ENCODE assay signal across 1 fruit fly cellular context in genomic region chrX:14727580-14727979, dm6.
TF ChIP-seq lines count a peak whose summit lies in the region.

No protein-coding gene starts in this region.

TF ChIP-seq in whole organism, embryonic, 481 proteins besides CTCF, POLR2A, EP300 and RAD21 (continued from another document and continues in another):
- TF ChIP-seq CG3995 (GFP tag; optimal IDR thresholded peaks at IDR 0.05; lab: Kevin White, UChicago) (no peak), br (optimal IDR thresholded peaks at IDR 0.05; lab: Kevin White, UChicago) (no peak), CG6272 (GFP tag; IDR thresholded peaks at IDR 0.05; lab: Robert Waterston, UW) (no peak), CG17359 (tag; optimal IDR thresholded peaks at IDR 0.05; lab: Kevin White, UChicago) (peak; percentile 47), danr (GFP tag; IDR thresholded peaks at IDR 0.05; lab: Robert Waterston, UW) (no peak), CG11093 (GFP tag; IDR thresholded peaks at IDR 0.05; lab: Robert Waterston, UW) (no peak), CG13775 (GFP tag; optimal IDR thresholded peaks at IDR 0.05; lab: Kevin White, UChicago) (no peak), her (GFP tag; optimal IDR thresholded peaks at IDR 0.05; lab: Kevin White, UChicago) (no peak), amos (GFP tag; IDR thresholded peaks at IDR 0.05; lab: Robert Waterston, UW; ENCODE audit: partially characterized antibody) (no peak), Hr78 (GFP tag; optimal IDR thresholded peaks at IDR 0.05; lab: Kevin White, UChicago) (no peak), Med (GFP tag; lab: Kevin White, UChicago) (peak; percentile 65), corto (GFP tag; optimal IDR thresholded peaks at IDR 0.05; lab: Kevin White, UChicago) (no peak), CG2875 (GFP tag; optimal IDR thresholded peaks at IDR 0.05; lab: Kevin White, UChicago) (no peak), yki (optimal IDR thresholded peaks at IDR 0.05; lab: Kevin White, UChicago) (no peak), jumu (GFP tag; optimal IDR thresholded peaks at IDR 0.05; lab: Kevin White, UChicago) (no peak), CG16813 (GFP tag; IDR thresholded peaks at IDR 0.05; lab: Robert Waterston, UW; ENCODE audit: partially characterized antibody) (no peak), CG32532 (GFP tag; IDR thresholded peaks at IDR 0.05; lab: Robert Waterston, UW) (no peak), usp (GFP tag; optimal IDR thresholded peaks at IDR 0.05; lab: Kevin White, UChicago) (no peak), dan (GFP tag; IDR thresholded peaks at IDR 0.05; lab: Robert Waterston, UW) (no peak), kah (GFP tag; optimal IDR thresholded peaks at IDR 0.05; lab: Kevin White, UChicago) (no peak), eyg (GFP tag; optimal IDR thresholded peaks at IDR 0.05; lab: Kevin White, UChicago) (no peak), Sox100B (GFP tag; optimal IDR thresholded peaks at IDR 0.05; lab: Kevin White, UChicago) (peak; percentile 14), CG32772 (GFP tag; IDR thresholded peaks at IDR 0.05; lab: Robert Waterston, UW) (no peak), CG13287 (GFP tag; IDR thresholded peaks at IDR 0.05; lab: Robert Waterston, UW; ENCODE audit: partially characterized antibody) (no peak), CG4360 (GFP tag; IDR thresholded peaks at IDR 0.05; lab: Robert Waterston, UW) (no peak), cwo (GFP tag; optimal IDR thresholded peaks at IDR 0.05; lab: Kevin White, UChicago) (peak; percentile 22), YL-1 (GFP tag; optimal IDR thresholded peaks at IDR 0.05; lab: Kevin White, UChicago) (no peak), lab (GFP tag; optimal IDR thresholded peaks at IDR 0.05; lab: Kevin White, UChicago) (peak; percentile 73), CG11560 (tag; IDR thresholded peaks at IDR 0.05; lab: Robert Waterston, UW) (no peak), Chrac-16 (GFP tag; optimal IDR thresholded peaks at IDR 0.05; lab: Kevin White, UChicago) (no peak), Mad (GFP tag; optimal IDR thresholded peaks at IDR 0.05; lab: Kevin White, UChicago) (no peak), CG3163 (GFP tag; optimal IDR thresholded peaks at IDR 0.05; lab: Kevin White, UChicago) (no peak), ems (GFP tag; optimal IDR thresholded peaks at IDR 0.05; lab: Kevin White, UChicago) (no peak), Asciz (GFP tag; optimal IDR thresholded peaks at IDR 0.05; lab: Kevin White, UChicago) (peak; percentile 11), CG30403 (GFP tag; optimal IDR thresholded peaks at IDR 0.05; lab: Kevin White, UChicago) (peak; percentile 33), ken (GFP tag; IDR thresholded peaks at IDR 0.05; lab: Robert Waterston, UW) (no peak), en (GFP tag; optimal IDR thresholded peaks at IDR 0.05; lab: Kevin White, UChicago) (no peak), tll (GFP tag; optimal IDR thresholded peaks at IDR 0.05; lab: Kevin White, UChicago) (no peak), CG1602 (GFP tag; optimal IDR thresholded peaks at IDR 0.05; lab: Kevin White, UChicago) (no peak), Six4 (GFP tag; optimal IDR thresholded peaks at IDR 0.05; lab: Kevin White, UChicago) (no peak), CG12299 (tag; optimal IDR thresholded peaks at IDR 0.05; lab: Kevin White, UChicago) (peak; percentile 20), CG8924 (tag; optimal IDR thresholded peaks at IDR 0.05; lab: Kevin White, UChicago) (peak; percentile 41), HLH54F (GFP tag; optimal IDR thresholded peaks at IDR 0.05; lab: Kevin White, UChicago) (no peak), vfl (GFP tag; optimal IDR thresholded peaks at IDR 0.05; lab: Kevin White, UChicago) (no peak), HHEX (GFP tag; optimal IDR thresholded peaks at IDR 0.05; lab: Kevin White, UChicago) (no peak), z (GFP tag; IDR thresholded peaks at IDR 0.05; lab: Robert Waterston, UW) (no peak), Hmr (GFP tag; optimal IDR thresholded peaks at IDR 0.05; lab: Kevin White, UChicago) (peak; percentile 26), CG13296 (GFP tag; optimal IDR thresholded peaks at IDR 0.05; lab: Kevin White, UChicago) (peak; percentile 6), CG31441 (GFP tag; IDR thresholded peaks at IDR 0.05; lab: Robert Waterston, UW) (peak; percentile 44), CG10543 (GFP tag; optimal IDR thresholded peaks at IDR 0.05; lab: Kevin White, UChicago) (no peak), bsh (GFP tag; optimal IDR thresholded peaks at IDR 0.05; lab: Kevin White, UChicago) (peak in 1 of 2 experiments; percentile 54), Opbp (GFP tag; IDR thresholded peaks at IDR 0.05; lab: Robert Waterston, UW; ENCODE audit: partially characterized antibody) (no peak), CG4854 (GFP tag; optimal IDR thresholded peaks at IDR 0.05; lab: Kevin White, UChicago) (no peak), Tbp (GFP tag; optimal IDR thresholded peaks at IDR 0.05; lab: Kevin White, UChicago) (no peak), CG17568 (GFP tag; optimal IDR thresholded peaks at IDR 0.05; lab: Kevin White, UChicago) (no peak), CG2889 (GFP tag; IDR thresholded peaks at IDR 0.05; lab: Robert Waterston, UW) (no peak), Fer1 (GFP tag; optimal IDR thresholded peaks at IDR 0.05; lab: Kevin White, UChicago) (peak; percentile 64), CG12659 (GFP tag; optimal IDR thresholded peaks at IDR 0.05; lab: Kevin White, UChicago) (peak; percentile 17), MESR4 (GFP tag; optimal IDR thresholded peaks at IDR 0.05; lab: Kevin White, UChicago) (no peak), CG15011 (GFP tag; optimal IDR thresholded peaks at IDR 0.05; lab: Kevin White, UChicago) (no peak), gcm (GFP tag; optimal IDR thresholded peaks at IDR 0.05; lab: Kevin White, UChicago) (no peak), Lpt (GFP tag; optimal IDR thresholded peaks at IDR 0.05; lab: Kevin White, UChicago) (no peak), pita (GFP tag; optimal IDR thresholded peaks at IDR 0.05; lab: Kevin White, UChicago) (no peak), lov (optimal IDR thresholded peaks at IDR 0.05; lab: Kevin White, UChicago) (no peak), lov (GFP tag; IDR thresholded peaks at IDR 0.05; lab: Robert Waterston, UW) (no peak), nerfin-1 (tag; optimal IDR thresholded peaks at IDR 0.05; lab: Kevin White, UChicago) (peak; percentile 16), NK7.1 (GFP tag; optimal IDR thresholded peaks at IDR 0.05; lab: Kevin White, UChicago) (no peak), nau (GFP tag; optimal IDR thresholded peaks at IDR 0.05; lab: Kevin White, UChicago) (peak; percentile 32), gcm2 (GFP tag; optimal IDR thresholded peaks at IDR 0.05; lab: Kevin White, UChicago) (no peak), Hey (tag; optimal IDR thresholded peaks at IDR 0.05; lab: Kevin White, UChicago) (no peak), CG7839 (tag; optimal IDR thresholded peaks at IDR 0.05; lab: Kevin White, UChicago) (peak; percentile 66), CG5953 (GFP tag; IDR thresholded peaks at IDR 0.05; lab: Robert Waterston, UW) (no peak), dati (GFP tag; IDR thresholded peaks at IDR 0.05; lab: Robert Waterston, UW) (no peak), Xrp1 (GFP tag; IDR thresholded peaks at IDR 0.05; lab: Robert Waterston, UW) (no peak), fu2 (GFP tag; optimal IDR thresholded peaks at IDR 0.05; lab: Kevin White, UChicago) (no peak), Hr39 (optimal IDR thresholded peaks at IDR 0.05; lab: Kevin White, UChicago) (no peak), hkb (optimal IDR thresholded peaks at IDR 0.05; lab: Kevin White, UChicago) (no peak), hkb (GFP tag; IDR thresholded peaks at IDR 0.05; lab: Robert Waterston, UW) (peak; percentile 37; the same call in 1 of the 2 replicates), NFAT (GFP tag; IDR thresholded peaks at IDR 0.05; lab: Robert Waterston, UW) (no peak), CG34224 (GFP tag; IDR thresholded peaks at IDR 0.05; lab: Robert Waterston, UW; ENCODE audit: partially characterized antibody) (no peak), jing (GFP tag; optimal IDR thresholded peaks at IDR 0.05; lab: Kevin White, UChicago) (no peak), crol (GFP tag; IDR thresholded peaks at IDR 0.05; lab: Robert Waterston, UW) (no peak), Fer2 (tag; optimal IDR thresholded peaks at IDR 0.05; lab: Kevin White, UChicago) (no peak), CG6689 (GFP tag; IDR thresholded peaks at IDR 0.05; lab: Robert Waterston, UW) (0 out of 2 replicates have a peak, but pooled peaks have one; percentile 26), Ets65A (GFP tag; lab: Kevin White, UChicago) (peak; percentile 82), CG11696 (GFP tag; IDR thresholded peaks at IDR 0.05; lab: Robert Waterston, UW) (peak; percentile 69; the same call in 1 of the 2 replicates), Dip2 (GFP tag; IDR thresholded peaks at IDR 0.05; lab: Robert Waterston, UW) (no peak), CG13123 (GFP tag; optimal IDR thresholded peaks at IDR 0.05; lab: Kevin White, UChicago) (no peak), disco-r (GFP tag; optimal IDR thresholded peaks at IDR 0.05; lab: Kevin White, UChicago) (no peak), Mrtf (GFP tag; IDR thresholded peaks at IDR 0.05; lab: Robert Waterston, UW) (peak; percentile 21; the same call in 1 of the 3 replicates), CG3407 (GFP tag; optimal IDR thresholded peaks at IDR 0.05; lab: Kevin White, UChicago) (peak; percentile 11), Atf-2 (GFP tag; optimal IDR thresholded peaks at IDR 0.05; lab: Kevin White, UChicago) (no peak), ssp (GFP tag; IDR thresholded peaks at IDR 0.05; lab: Robert Waterston, UW) (no peak), Scr (GFP tag; IDR thresholded peaks at IDR 0.05; lab: Robert Waterston, UW; ENCODE audit: partially characterized antibody) (no peak), CG18619 (GFP tag; optimal IDR thresholded peaks at IDR 0.05; lab: Kevin White, UChicago) (no peak), B-H2 (GFP tag; optimal IDR thresholded peaks at IDR 0.05; lab: Kevin White, UChicago) (no peak), CG8089 (GFP tag; optimal IDR thresholded peaks at IDR 0.05; lab: Kevin White, UChicago) (no peak), slou (GFP tag; optimal IDR thresholded peaks at IDR 0.05; lab: Kevin White, UChicago) (no peak), CG10654 (GFP tag; optimal IDR thresholded peaks at IDR 0.05; lab: Kevin White, UChicago) (no peak), MBD-R2 (GFP tag; IDR thresholded peaks at IDR 0.05; lab: Robert Waterston, UW) (no peak), CG12071 (GFP tag; optimal IDR thresholded peaks at IDR 0.05; lab: Kevin White, UChicago) (peak; percentile 52), CG6765 (GFP tag; optimal IDR thresholded peaks at IDR 0.05; lab: Kevin White, UChicago) (no peak), CG7987 (GFP tag; optimal IDR thresholded peaks at IDR 0.05; lab: Kevin White, UChicago) (no peak), CG17186 (GFP tag; optimal IDR thresholded peaks at IDR 0.05; lab: Kevin White, UChicago) (no peak), CG2678 (tag; optimal IDR thresholded peaks at IDR 0.05; lab: Kevin White, UChicago) (peak; percentile 72), gsb (GFP tag; IDR thresholded peaks at IDR 0.05; lab: Robert Waterston, UW) (no peak), sens-2 (GFP tag; IDR thresholded peaks at IDR 0.05; lab: Robert Waterston, UW) (no peak), Dip3 (GFP tag; optimal IDR thresholded peaks at IDR 0.05; lab: Kevin White, UChicago) (no peak), dm (GFP tag; optimal IDR thresholded peaks at IDR 0.05; lab: Kevin White, UChicago) (no peak), shn (GFP tag; optimal IDR thresholded peaks at IDR 0.05; lab: Kevin White, UChicago) (no peak), CG11456 (GFP tag; IDR thresholded peaks at IDR 0.05; lab: Robert Waterston, UW) (no peak), sim (GFP tag; IDR thresholded peaks at IDR 0.05; lab: Robert Waterston, UW) (no peak), pum (GFP tag; optimal IDR thresholded peaks at IDR 0.05; lab: Kevin White, UChicago) (no peak), CoRest (tag; optimal IDR thresholded peaks at IDR 0.05; lab: Kevin White, UChicago) (peak; percentile 40), hbn (GFP tag; IDR thresholded peaks at IDR 0.05; lab: Robert Waterston, UW; ENCODE audit: partially characterized antibody) (no peak), CG3838 (GFP tag; optimal IDR thresholded peaks at IDR 0.05; lab: Kevin White, UChicago) (no peak), CG34376 (GFP tag; optimal IDR thresholded peaks at IDR 0.05; lab: Kevin White, UChicago) (no peak), CG18011 (GFP tag; optimal IDR thresholded peaks at IDR 0.05; lab: Kevin White, UChicago) (no peak), CG17361 (GFP tag; IDR thresholded peaks at IDR 0.05; lab: Robert Waterston, UW) (peak; percentile 53), Taf1 (GFP tag; IDR thresholded peaks at IDR 0.05; lab: Robert Waterston, UW) (no peak), org-1 (GFP tag; optimal IDR thresholded peaks at IDR 0.05; lab: Kevin White, UChicago) (peak; percentile 19), Sry-β (GFP tag; optimal IDR thresholded peaks at IDR 0.05; lab: Kevin White, UChicago) (no peak), CG17385 (GFP tag; optimal IDR thresholded peaks at IDR 0.05; lab: Kevin White, UChicago) (peak; percentile 13), CG2712 (tag; optimal IDR thresholded peaks at IDR 0.05; lab: Kevin White, UChicago) (peak; percentile 24), CG30431 (GFP tag; optimal IDR thresholded peaks at IDR 0.05; lab: Kevin White, UChicago) (no peak), ham (GFP tag; IDR thresholded peaks at IDR 0.05; lab: Robert Waterston, UW) (no peak), CG1024 (GFP tag; IDR thresholded peaks at IDR 0.05; lab: Robert Waterston, UW) (no peak), CG13894 (tag; optimal IDR thresholded peaks at IDR 0.05; lab: Kevin White, UChicago) (no peak), CG31224 (GFP tag; IDR thresholded peaks at IDR 0.05; lab: Robert Waterston, UW) (no peak), scrt (GFP tag; optimal IDR thresholded peaks at IDR 0.05; lab: Kevin White, UChicago) (peak; percentile 43), Bgb (GFP tag; IDR thresholded peaks at IDR 0.05; lab: Robert Waterston, UW; ENCODE audit: partially characterized antibody) (no peak), CG42726 (GFP tag; IDR thresholded peaks at IDR 0.05; lab: Robert Waterston, UW; ENCODE audit: partially characterized antibody) (no peak), salm (tag; optimal IDR thresholded peaks at IDR 0.05; lab: Kevin White, UChicago) (no peak), CG3726 (GFP tag; IDR thresholded peaks at IDR 0.05; lab: Robert Waterston, UW) (no peak), aop (GFP tag; IDR thresholded peaks at IDR 0.05; lab: Robert Waterston, UW) (no peak), ind (GFP tag; optimal IDR thresholded peaks at IDR 0.05; lab: Kevin White, UChicago) (no peak), Hr51 (GFP tag; optimal IDR thresholded peaks at IDR 0.05; lab: Kevin White, UChicago) (peak in 1 of 2 experiments; percentile 67), CG12744 (GFP tag; optimal IDR thresholded peaks at IDR 0.05; lab: Kevin White, UChicago) (no peak), CG7556 (GFP tag; optimal IDR thresholded peaks at IDR 0.05; lab: Kevin White, UChicago) (peak; percentile 48)
